Worm (Caenorhabditis elegans): ENCODE results near the gene M28.10.

- TF ChIP-seq cog-1 (tag; optimal IDR thresholded peaks at IDR 0.05) (no peak), T22C8.4 (GFP tag; IDR thresholded peaks at IDR 0.05) (no peak), flt-1 (GFP tag; IDR thresholded peaks at IDR 0.05) (no peak), med-1 (GFP tag; optimal IDR thresholded peaks at IDR 0.05; ENCODE audit: insufficient read depth) (no peak), ztf-29 (GFP tag; IDR thresholded peaks at IDR 0.05) (no peak)
Measured at ce11 chrII:10661448-10662064, 14.2 kb downstream of the M28.10 start.
